Fruit fly (Drosophila melanogaster) whole organism, embryonic: ENCODE data around the gene CG18649.

Source experiments
- Adf1 ChIP-seq: fragments of 200-800 bp; sonication (Bioruptor generic); IDR thresholded peaks from 2 replicates; pipeline ENCODE4 v1.3.6; 2022; ENCODE audit warnings: missing biosample characterization, missing genetic modification characterization
- Aef1 ChIP-seq: fragments of 200-800 bp; sonication (Bioruptor generic); IDR thresholded peaks from 3 replicates; pipeline ENCODE4 v1.3.6; 2022; ENCODE audit warnings: missing biosample characterization, missing genetic modification characterization
- CG10147 ChIP-seq: fragments of 200-800 bp; sonication (Bioruptor generic); optimal IDR thresholded peaks from 2 replicates; lab custom pipeline; 2019; ENCODE audit warnings: missing biosample characterization, mild to moderate bottlenecking, missing genetic modification characterization, moderate library complexity
- CG10979 ChIP-seq: fragments of 200-800 bp; sonication (Bioruptor generic); optimal IDR thresholded peaks from 2 replicates; lab custom pipeline; 2018; ENCODE audit warnings: missing biosample characterization, mild to moderate bottlenecking, missing genetic modification characterization, moderate library complexity
- CG16863 ChIP-seq: fragments of 200-800 bp; sonication (Bioruptor generic); optimal IDR thresholded peaks from 3 replicates; lab custom pipeline; 2016; ENCODE audit warnings: missing biosample characterization, missing genetic modification characterization
- CG1832 ChIP-seq: fragments of 200-800 bp; sonication (Bioruptor generic); optimal IDR thresholded peaks from 2 replicates; lab custom pipeline; 2017; ENCODE audit warnings: missing biosample characterization, mild to moderate bottlenecking, missing genetic modification characterization, inconsistent platforms
- CG2889 ChIP-seq: fragments of 200-800 bp; sonication (Bioruptor generic); IDR thresholded peaks from 3 replicates; pipeline ENCODE4 v1.3.6; 2022; ENCODE audit warnings: missing biosample characterization, missing genetic modification characterization
- CG31224 ChIP-seq: fragments of 200-800 bp; sonication (Bioruptor generic); IDR thresholded peaks from 2 replicates; pipeline ENCODE4 v1.3.6; 2022; ENCODE audit warnings: missing biosample characterization, missing genetic modification characterization
- CG32772 ChIP-seq: fragments of 200-800 bp; sonication (Bioruptor generic); IDR thresholded peaks from 2 replicates; pipeline ENCODE4 v1.3.6; 2022; ENCODE audit warnings: missing biosample characterization, missing genetic modification characterization
- CG3847 ChIP-seq: fragments of 200-800 bp; sonication (Bioruptor generic); IDR thresholded peaks from 2 replicates; pipeline ENCODE4 v1.3.6; 2022; ENCODE audit warnings: missing biosample characterization, missing genetic modification characterization
- CG43689 ChIP-seq: fragments of 200-800 bp; sonication (Bioruptor generic); IDR thresholded peaks from 2 replicates; pipeline ENCODE4 v1.3.6; 2022; ENCODE audit warnings: missing biosample characterization, missing genetic modification characterization
- CG4707 ChIP-seq: fragments of 200-800 bp; sonication (Bioruptor generic); optimal IDR thresholded peaks from 2 replicates; lab custom pipeline; 2018; ENCODE audit warnings: missing biosample characterization, mild to moderate bottlenecking, missing genetic modification characterization, moderate library complexity
- CG5180 ChIP-seq: fragments of 200-800 bp; sonication (Bioruptor generic); optimal IDR thresholded peaks from 3 replicates; lab custom pipeline; 2017; ENCODE audit warnings: missing biosample characterization, missing genetic modification characterization, mild to moderate bottlenecking, moderate library complexity, missing genetic modification reagents
- CG6254 ChIP-seq: fragments of 200-800 bp; sonication (Bioruptor generic); optimal IDR thresholded peaks from 3 replicates; lab custom pipeline; 2017; ENCODE audit warnings: mild to moderate bottlenecking, missing biosample characterization, missing genetic modification reagents, missing genetic modification characterization
- CG7556 ChIP-seq: fragments of 200-800 bp; sonication (Bioruptor generic); optimal IDR thresholded peaks from 2 replicates; lab custom pipeline; 2017; ENCODE audit warnings: missing biosample characterization, mild to moderate bottlenecking, missing genetic modification characterization
- CG8765 ChIP-seq: fragments of 200-800 bp; sonication (Bioruptor generic); IDR thresholded peaks from 2 replicates; pipeline ENCODE4 v1.3.6; 2022; ENCODE audit warnings: missing biosample characterization, missing genetic modification characterization
- CTCF ChIP-seq: fragments of 200-800 bp; sonication (Bioruptor generic); optimal IDR thresholded peaks from 2 replicates; lab custom pipeline; 2017; ENCODE audit warnings: missing biosample characterization, mild to moderate bottlenecking, missing genetic modification characterization, moderate library complexity
- D ChIP-seq, 2 experiments: fragments of 200-800 bp in 1 of 2; fragments of >200 bp in 1 of 2; sonication (Bioruptor generic) in 1 of 2; optimal IDR thresholded peaks; 2 replicates in 1 of 2; 3 replicates in 1 of 2; lab custom pipeline; 2017; ENCODE audit warnings: mild to moderate bottlenecking in 1 of 2, missing biosample characterization in 1 of 2, missing genetic modification characterization in 1 of 2, missing genetic modification reagents in 1 of 2
- D19A ChIP-seq: fragments of 200-800 bp; optimal IDR thresholded peaks from 3 replicates; lab custom pipeline; 2019; ENCODE audit warnings: missing biosample characterization, mild to moderate bottlenecking, missing genetic modification characterization, moderate library complexity
- Dek ChIP-seq: fragments of 200-800 bp; sonication (Bioruptor generic); optimal IDR thresholded peaks from 3 replicates; lab custom pipeline; 2019; ENCODE audit warnings: missing biosample characterization, mild to moderate bottlenecking, missing genetic modification characterization, moderate library complexity
- Dfd ChIP-seq, 2 experiments: fragments of >200 bp; optimal IDR thresholded peaks; 2 replicates each; lab custom pipeline; 2017; ENCODE audit warnings: missing biosample characterization in 2 of 2, missing genetic modification characterization in 2 of 2
- GATAe ChIP-seq: fragments of 200-800 bp; sonication (Bioruptor generic); conservative IDR thresholded peaks from 2 replicates; pipeline ENCODE4 v1.3.6; 2022; ENCODE audit warnings: missing biosample characterization, missing genetic modification characterization
- H2.0 ChIP-seq: fragments of 200-800 bp; sonication (Bioruptor generic); IDR thresholded peaks from 2 replicates; pipeline ENCODE4 v1.3.6; 2022; ENCODE audit warnings: missing biosample characterization, missing genetic modification characterization
- Hr51 ChIP-seq, 2 experiments: fragments of 200-800 bp; sonication (Bioruptor generic); optimal IDR thresholded peaks; 2 replicates in 1 of 2; 3 replicates in 1 of 2; lab custom pipeline; 2016 to 2018; ENCODE audit warnings: missing biosample characterization in 2 of 2, missing genetic modification characterization in 2 of 2, mild to moderate bottlenecking in 1 of 2, moderate library complexity in 1 of 2
- Hr78 ChIP-seq, 2 experiments: fragments of 200-800 bp in 1 of 2; fragments of >200 bp in 1 of 2; sonication (Bioruptor generic) in 1 of 2; optimal IDR thresholded peaks; 2 replicates each; lab custom pipeline; 2017 to 2019; ENCODE audit warnings: missing biosample characterization in 2 of 2, missing genetic modification characterization in 2 of 2, mild to moderate bottlenecking in 1 of 2, moderate library complexity in 1 of 2
- Lpt ChIP-seq: fragments of >200 bp; optimal IDR thresholded peaks from 2 replicates; lab custom pipeline; 2018; ENCODE audit warnings: missing biosample characterization, missing genetic modification characterization
- MESR4 ChIP-seq: fragments of 200-800 bp; sonication (Bioruptor generic); optimal IDR thresholded peaks from 2 replicates; lab custom pipeline; 2018; ENCODE audit warnings: missing biosample characterization, mild to moderate bottlenecking, missing genetic modification characterization, moderate library complexity
- Mrtf ChIP-seq: fragments of 200-800 bp; sonication (Bioruptor generic); IDR thresholded peaks from 3 replicates; pipeline ENCODE4 v1.3.6; 2022; ENCODE audit warnings: missing biosample characterization, missing genetic modification characterization
- Poxn ChIP-seq: fragments of 200-800 bp; sonication (Bioruptor generic); IDR thresholded peaks from 2 replicates; pipeline ENCODE4 v1.3.6; 2022; ENCODE audit warnings: missing biosample characterization, missing genetic modification characterization
- Sin3A ChIP-seq: fragments of >200 bp; optimal IDR thresholded peaks from 2 replicates; lab custom pipeline; 2018
- bowl ChIP-seq: fragments of 200-800 bp; sonication (Bioruptor generic); IDR thresholded peaks from 2 replicates; pipeline ENCODE4 v1.3.6; 2022; ENCODE audit warnings: missing biosample characterization, missing genetic modification characterization
- br ChIP-seq: fragments of >200 bp; optimal IDR thresholded peaks from 2 replicates; lab custom pipeline; 2017
- corto ChIP-seq: fragments of 200-800 bp; sonication (Bioruptor generic); optimal IDR thresholded peaks from 2 replicates; lab custom pipeline; 2016; ENCODE audit warnings: missing biosample characterization, mild to moderate bottlenecking, missing genetic modification characterization, moderate library complexity
- cwo ChIP-seq: fragments of 200-800 bp; sonication (Bioruptor generic); optimal IDR thresholded peaks from 3 replicates; lab custom pipeline; 2017; ENCODE audit warnings: missing biosample characterization, missing genetic modification characterization, mild to moderate bottlenecking, moderate library complexity, missing genetic modification reagents
- dati ChIP-seq: fragments of 200-800 bp; sonication (Bioruptor generic); IDR thresholded peaks from 2 replicates; pipeline ENCODE4 v1.3.6; 2022; ENCODE audit warnings: missing biosample characterization, missing genetic modification characterization
- dpn ChIP-seq, 2 experiments: fragments of 200-800 bp; sonication (Bioruptor generic); optimal IDR thresholded peaks; 3 replicates each; lab custom pipeline; 2016; ENCODE audit warnings: missing biosample characterization in 2 of 2, missing genetic modification characterization in 2 of 2
- eyg ChIP-seq: fragments of 200-800 bp; sonication (Bioruptor generic); optimal IDR thresholded peaks from 3 replicates; lab custom pipeline; 2016; ENCODE audit warnings: missing biosample characterization, missing genetic modification characterization
- grn ChIP-seq: fragments of 200-800 bp; sonication (Bioruptor generic); optimal IDR thresholded peaks from 3 replicates; lab custom pipeline; 2017; ENCODE audit warnings: missing biosample characterization, missing genetic modification characterization
- hbn ChIP-seq: fragments of 200-800 bp; sonication (Bioruptor generic); IDR thresholded peaks from 2 replicates; pipeline ENCODE4 v1.3.6; 2022; ENCODE audit warnings: missing biosample characterization, missing genetic modification characterization; ENCODE audit not compliant: partially characterized antibody
- hkb ChIP-seq, 2 experiments: fragments of 200-800 bp in 1 of 2; fragments of >200 bp in 1 of 2; sonication (Bioruptor generic) in 1 of 2; IDR thresholded peaks in 1 of 2; optimal IDR thresholded peaks in 1 of 2; 2 replicates each; pipeline versions ENCODE4 v1.3.6 to Lab custom; 2017 to 2022; ENCODE audit warnings: missing biosample characterization in 1 of 2, missing genetic modification characterization in 1 of 2
- nom ChIP-seq: fragments of 200-800 bp; sonication (Bioruptor generic); optimal IDR thresholded peaks from 2 replicates; lab custom pipeline; 2017; ENCODE audit warnings: missing biosample characterization, missing genetic modification characterization, mild to moderate bottlenecking, moderate library complexity, missing genetic modification reagents
- p53 ChIP-seq: fragments of 200-800 bp; sonication (Bioruptor generic); optimal IDR thresholded peaks from 2 replicates; lab custom pipeline; 2016; ENCODE audit warnings: missing biosample characterization, missing genetic modification characterization
- repo ChIP-seq: fragments of 200-800 bp; sonication (Bioruptor generic); optimal IDR thresholded peaks from 2 replicates; lab custom pipeline; 2016; ENCODE audit warnings: missing biosample characterization, missing genetic modification characterization
- ro ChIP-seq: fragments of 200-800 bp; sonication (Bioruptor generic); IDR thresholded peaks from 2 replicates; pipeline ENCODE4 v1.3.6; 2022; ENCODE audit warnings: missing biosample characterization, missing genetic modification characterization
- row ChIP-seq: fragments of 200-800 bp; sonication (Bioruptor generic); IDR thresholded peaks from 3 replicates; pipeline ENCODE4 v1.3.6; 2022; ENCODE audit warnings: missing biosample characterization, missing genetic modification characterization
- sr ChIP-seq: fragments of 200-800 bp; sonication (Bioruptor generic); IDR thresholded peaks from 3 replicates; pipeline ENCODE4 v1.3.6; 2022; ENCODE audit warnings: missing biosample characterization, missing genetic modification characterization
- tup ChIP-seq: fragments of 200-800 bp; sonication (Bioruptor generic); optimal IDR thresholded peaks from 2 replicates; lab custom pipeline; 2016; ENCODE audit warnings: missing biosample characterization, mild to moderate bottlenecking, missing genetic modification characterization, moderate library complexity
- vvl ChIP-seq: fragments of 200-800 bp; sonication (Bioruptor generic); IDR thresholded peaks from 2 replicates; pipeline ENCODE4 v1.3.6; 2022; ENCODE audit warnings: missing biosample characterization, missing genetic modification characterization
- yki ChIP-seq: fragments of >200 bp; optimal IDR thresholded peaks from 3 replicates; lab custom pipeline; 2018

CG18649 gene

dm6 chr3L:15098659-15099512 is 45.0 kb upstream of the CG18649 start (continued):
- TF ChIP-seq repo (GFP tag; lab: Kevin White, UChicago) (peak; percentile 27), br (no peak), CG4707 (peak; percentile 34), Hr51 (GFP tag; optimal IDR thresholded peaks at IDR 0.05; lab: Kevin White, UChicago) (peak in 1 of 2 experiments; percentile 90), hbn (GFP tag; lab: Robert Waterston, UW) (no peak; the same call in 1 of the 2 replicates), CG32772 (GFP tag; lab: Robert Waterston, UW) (peak; percentile 71; the same call in 1 of the 2 replicates), CG7556 (GFP tag; lab: Kevin White, UChicago) (peak; percentile 93), Sin3A (lab: Kevin White, UChicago) (no peak), CG10979 (peak; percentile 97), CG10147 (GFP tag; lab: Kevin White, UChicago) (peak; percentile 95), MESR4 (GFP tag; lab: Kevin White, UChicago) (no peak), CG3847 (GFP tag; lab: Robert Waterston, UW) (no peak), sr (peak; percentile 56; the same call in 2 of the 3 replicates), Dfd (GFP tag; optimal IDR thresholded peaks at IDR 0.05; lab: Kevin White, UChicago) (no peak), tup (GFP tag; lab: Kevin White, UChicago) (no peak), eyg (GFP tag; lab: Kevin White, UChicago) (peak; percentile 9), CG2889 (0 out of 3 replicates have a peak, but pooled peaks have one; percentile 8), H2.0 (peak; percentile 63), CG16863 (GFP tag; lab: Kevin White, UChicago) (no peak), cwo (peak; percentile 92), grn (GFP tag; lab: Kevin White, UChicago) (peak; percentile 38), CG8765 (GFP tag; lab: Robert Waterston, UW) (no peak), p53 (GFP tag; lab: Kevin White, UChicago) (peak; percentile 13), dati (GFP tag; lab: Robert Waterston, UW) (no peak), bowl (GFP tag; lab: Robert Waterston, UW) (no peak), CG1832 (no peak), D (optimal IDR thresholded peaks at IDR 0.05; lab: Kevin White, UChicago) (no peak), D (GFP tag; optimal IDR thresholded peaks at IDR 0.05; lab: Kevin White, UChicago) (peak; percentile 93), CG5180 (peak; percentile 66), hkb (optimal IDR thresholded peaks at IDR 0.05; lab: Kevin White, UChicago) (no peak), hkb (GFP tag; IDR thresholded peaks at IDR 0.05; lab: Robert Waterston, UW) (peak; percentile 93), CG31224 (GFP tag; lab: Robert Waterston, UW) (peak; percentile 66; the same call in 1 of the 2 replicates), Aef1 (GFP tag; lab: Robert Waterston, UW) (no peak; the same call in 1 of the 3 replicates), CG43689 (GFP tag; lab: Robert Waterston, UW) (peak; percentile 27; the same call in 1 of the 2 replicates), CTCF (peak; percentile 32), CG6254 (GFP tag; lab: Kevin White, UChicago) (peak; percentile 88), vvl (GFP tag; lab: Robert Waterston, UW) (peak; percentile 97), corto (GFP tag; lab: Kevin White, UChicago) (peak; percentile 5), nom (peak; percentile 85), dpn (GFP tag; optimal IDR thresholded peaks at IDR 0.05; lab: Kevin White, UChicago) (peak in 1 of 2 experiments; percentile 75), yki (lab: Kevin White, UChicago) (peak; percentile 23), Dek (tag; lab: Kevin White, UChicago) (peak; percentile 88), D19A (tag; lab: Kevin White, UChicago) (peak; percentile 85), Poxn (GFP tag; lab: Robert Waterston, UW) (no peak), ro (GFP tag; lab: Robert Waterston, UW) (peak; percentile 62), Hr78 (GFP tag; optimal IDR thresholded peaks at IDR 0.05; lab: Kevin White, UChicago) (peak in 1 of 2 experiments; percentile 81), Lpt (GFP tag; lab: Kevin White, UChicago) (no peak), Mrtf (peak; percentile 72; the same call in 2 of the 3 replicates), row (GFP tag; lab: Robert Waterston, UW) (peak; percentile 74), Adf1 (no peak), GATAe (GFP tag; lab: Robert Waterston, UW) (peak; percentile 43; the same call in 1 of the 2 replicates)
